Worm (Caenorhabditis elegans): Measurements from ENCODE around the gene acs-15.
"Not testable (repeated sequence)": the region's sequence is repeated elsewhere in the genome, so short reads cannot be mapped to it uniquely, and the experiment has no call there.

ce11 chrII:954626-955025, 21.8 kb downstream of the acs-15 start, which contains the start of gene fbxc-7:
- TF ChIP-seq unc-39 (tag; optimal IDR thresholded peaks at IDR 0.05); nhr-28 (tag; optimal IDR thresholded peaks at IDR 0.05); snpc-4 (tag; optimal IDR thresholded peaks at IDR 0.05); lin-32 (GFP tag; optimal IDR thresholded peaks at IDR 0.05); nhr-12 (tag; optimal IDR thresholded peaks at IDR 0.05); unc-62 (GFP tag; optimal IDR thresholded peaks at IDR 0.05); mab-5 (tag; optimal IDR thresholded peaks at IDR 0.05); nhr-2 (tag; optimal IDR thresholded peaks at IDR 0.05); mep-1 (tag; optimal IDR thresholded peaks at IDR 0.05); ham-2 (GFP tag; optimal IDR thresholded peaks at IDR 0.05); unc-120 (tag; optimal IDR thresholded peaks at IDR 0.05; ENCODE audit: poor library complexity, severe bottlenecking); ces-1 (GFP tag; optimal IDR thresholded peaks at IDR 0.05); pha-4 (tag; optimal IDR thresholded peaks at IDR 0.05): not testable (repeated sequence)

Data from whole organism, mixed stage, embryonic.